Fruit fly (Drosophila melanogaster): ENCODE data around the gene eIF3g1.

Gene eIF3g1

DNA sequence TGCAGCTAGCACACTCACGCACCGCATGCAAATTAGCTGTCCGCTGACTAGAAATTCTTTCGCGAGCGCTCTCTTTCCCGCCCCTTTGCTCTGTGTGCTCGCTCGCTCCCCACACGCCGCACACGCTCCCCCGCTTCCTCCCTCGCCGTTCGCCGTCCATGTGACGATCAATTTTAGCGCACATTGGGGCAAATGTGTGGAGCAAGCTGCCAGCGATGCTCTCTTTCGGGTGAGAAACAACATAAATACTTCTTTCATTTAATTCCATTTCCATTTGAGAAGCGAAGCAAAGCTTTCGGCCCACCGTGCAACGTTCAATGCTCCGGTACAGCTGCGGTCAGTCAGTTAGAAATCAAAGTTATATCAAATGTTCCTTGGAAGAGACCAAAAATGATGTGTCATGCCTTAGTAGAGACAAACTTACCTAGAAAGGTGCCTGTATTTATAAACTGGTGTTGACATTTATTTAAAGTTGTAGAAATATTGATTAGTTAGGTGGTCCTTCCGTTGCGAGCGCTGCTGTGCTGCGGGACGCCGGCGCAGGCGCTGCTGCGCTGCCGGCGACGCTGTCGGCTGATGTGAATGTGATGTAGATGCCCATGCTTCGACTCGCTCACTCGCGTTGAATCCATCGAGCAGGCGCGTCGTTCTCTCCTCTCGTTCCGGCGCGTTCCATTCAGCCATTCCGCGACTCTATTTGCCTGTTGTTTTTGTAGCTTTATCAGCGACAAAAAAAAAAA lies 36.1 kb upstream of the eIF3g1 start (continued):
- peak; percentile 96 for TF ChIP-seq CG3847 (GFP tag; IDR thresholded peaks at IDR 0.05)
- TF ChIP-seq slp2 (GFP tag; optimal IDR thresholded peaks at IDR 0.05) = peak; percentile 96
- peak; percentile 98 for TF ChIP-seq ATbp (GFP tag; optimal IDR thresholded peaks at IDR 0.05)
- peak; percentile 45; the same call in 2 of the 3 replicates for TF ChIP-seq knrl (GFP tag; IDR thresholded peaks at IDR 0.05; ENCODE audit: partially characterized antibody)
- TF ChIP-seq NFAT (GFP tag; IDR thresholded peaks at IDR 0.05) = peak; percentile 92
- peak; percentile 93 for TF ChIP-seq CG1647 (GFP tag; optimal IDR thresholded peaks at IDR 0.05)
- peak; percentile 88 for TF ChIP-seq peb (GFP tag; IDR thresholded peaks at IDR 0.05)
- TF ChIP-seq hkb (optimal IDR thresholded peaks at IDR 0.05) = no peak
- peak; percentile 98 for TF ChIP-seq hkb (GFP tag; IDR thresholded peaks at IDR 0.05)
- TF ChIP-seq zf30C (GFP tag; optimal IDR thresholded peaks at IDR 0.05) = peak; percentile 25
- TF ChIP-seq btn (GFP tag; optimal IDR thresholded peaks at IDR 0.05) = peak; percentile 95
- TF ChIP-seq crp (GFP tag; optimal IDR thresholded peaks at IDR 0.05) = peak in 1 of 2 experiments; percentile 71
- TF ChIP-seq Side (GFP tag; optimal IDR thresholded peaks at IDR 0.05) = peak; percentile 96
- peak; percentile 90 for TF ChIP-seq CG13123 (GFP tag; optimal IDR thresholded peaks at IDR 0.05)
- peak; percentile 97 for TF ChIP-seq CG16863 (GFP tag; optimal IDR thresholded peaks at IDR 0.05)
- peak; percentile 86 for TF ChIP-seq rib (GFP tag; IDR thresholded peaks at IDR 0.05)
- peak; percentile 84 for TF ChIP-seq ssp (GFP tag; IDR thresholded peaks at IDR 0.05)
- TF ChIP-seq cas (GFP tag; IDR thresholded peaks at IDR 0.05) = peak; percentile 90
- peak; percentile 96 for TF ChIP-seq CG10366 (GFP tag; IDR thresholded peaks at IDR 0.05)
- peak; percentile 89 for TF ChIP-seq ara (GFP tag; IDR thresholded peaks at IDR 0.05)
- peak; percentile 44; the same call in 1 of the 3 replicates for TF ChIP-seq Opbp (GFP tag; IDR thresholded peaks at IDR 0.05; ENCODE audit: partially characterized antibody)
- peak; percentile 92 for TF ChIP-seq CG1792 (GFP tag; optimal IDR thresholded peaks at IDR 0.05)
- TF ChIP-seq NK7.1 (GFP tag; optimal IDR thresholded peaks at IDR 0.05) = peak; percentile 95
- peak; percentile 82 for TF ChIP-seq Neu2 (GFP tag; optimal IDR thresholded peaks at IDR 0.05; ENCODE audit: borderline replicate concordance)
- peak; percentile 72 for TF ChIP-seq nerfin-2 (GFP tag; IDR thresholded peaks at IDR 0.05; ENCODE audit: partially characterized antibody)
- peak; percentile 95 for TF ChIP-seq repo (GFP tag; optimal IDR thresholded peaks at IDR 0.05)
- TF ChIP-seq lola (GFP tag; optimal IDR thresholded peaks at IDR 0.05) = peak in 1 of 3 experiments; percentile 95
- peak; percentile 97 for TF ChIP-seq gro (GFP tag; optimal IDR thresholded peaks at IDR 0.05)
- TF ChIP-seq CG16815 (GFP tag; optimal IDR thresholded peaks at IDR 0.05) = peak; percentile 95
- peak; percentile 92 for TF ChIP-seq ttk (GFP tag; IDR thresholded peaks at IDR 0.05)
- peak; percentile 93 for TF ChIP-seq eyg (GFP tag; optimal IDR thresholded peaks at IDR 0.05)
- TF ChIP-seq row (GFP tag; IDR thresholded peaks at IDR 0.05) = peak; percentile 99
- peak; percentile 98 for TF ChIP-seq odd (GFP tag; optimal IDR thresholded peaks at IDR 0.05)
- peak; percentile 95 for TF ChIP-seq CG11398 (GFP tag; optimal IDR thresholded peaks at IDR 0.05)
- peak; percentile 88 for TF ChIP-seq MTF-1 (GFP tag; optimal IDR thresholded peaks at IDR 0.05; ENCODE audit: borderline replicate concordance)
- TF ChIP-seq jing (GFP tag; optimal IDR thresholded peaks at IDR 0.05) = peak; percentile 97
- peak; percentile 95 for TF ChIP-seq CG17385 (GFP tag; optimal IDR thresholded peaks at IDR 0.05)
- peak; percentile 97 for TF ChIP-seq CG12744 (GFP tag; optimal IDR thresholded peaks at IDR 0.05)
- TF ChIP-seq CG8478 (optimal IDR thresholded peaks at IDR 0.05) = no peak
- TF ChIP-seq amos (GFP tag; IDR thresholded peaks at IDR 0.05; ENCODE audit: partially characterized antibody) = peak; percentile 34; the same call in 1 of the 2 replicates
- peak; percentile 94 for TF ChIP-seq CG12236 (GFP tag; optimal IDR thresholded peaks at IDR 0.05)
- peak; percentile 87 for TF ChIP-seq CG6175 (GFP tag; IDR thresholded peaks at IDR 0.05)
- TF ChIP-seq CG12104 (GFP tag; optimal IDR thresholded peaks at IDR 0.05) = peak; percentile 94
- TF ChIP-seq CG6689 (GFP tag; IDR thresholded peaks at IDR 0.05) = peak; percentile 96
- peak; percentile 92 for TF ChIP-seq ase (GFP tag; IDR thresholded peaks at IDR 0.05)
- peak in 1 of 2 experiments; percentile 90 for TF ChIP-seq Hr78 (GFP tag; optimal IDR thresholded peaks at IDR 0.05)
- TF ChIP-seq CG14014 (GFP tag; IDR thresholded peaks at IDR 0.05) = peak; percentile 98
- TF ChIP-seq CG33213 (GFP tag; optimal IDR thresholded peaks at IDR 0.05) = peak; percentile 90
- no peak for TF ChIP-seq br (optimal IDR thresholded peaks at IDR 0.05)
- TF ChIP-seq Six4 (GFP tag; optimal IDR thresholded peaks at IDR 0.05) = peak; percentile 93
